Worm (Caenorhabditis elegans): Measurements from ENCODE around the gene fbxa-138.

The fbxa-138 gene

DNA sequence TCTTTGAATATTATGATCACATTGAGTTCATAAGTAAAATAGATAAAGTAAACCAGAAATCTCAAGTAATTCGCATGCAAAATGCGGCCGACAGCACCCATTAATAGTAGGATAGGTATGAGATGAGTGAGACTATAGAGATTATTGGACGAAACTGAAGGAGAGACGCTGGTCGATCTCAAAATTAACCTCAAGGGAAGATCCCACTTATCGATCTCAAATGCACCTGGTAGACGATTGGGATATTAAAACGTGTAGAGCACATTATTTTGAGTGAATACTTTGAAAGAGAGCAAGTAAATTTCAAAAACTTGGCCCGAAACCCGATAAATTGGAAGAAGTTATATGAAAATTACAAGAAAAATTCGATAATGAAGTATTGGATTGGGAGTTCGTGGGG lies 38.4 kb downstream of the fbxa-138 start, which contains the start of gene Y82E9BL.6:
TSS of gene Y82E9BL.6 (minus strand) at position 101 of the 400 bp plus-strand sequence.
- TF ChIP-seq hlh-1 (tag; optimal IDR thresholded peaks at IDR 0.05) = no peak
- no peak for TF ChIP-seq nhr-12 (tag; optimal IDR thresholded peaks at IDR 0.05)
- TF ChIP-seq ceh-83 (GFP tag; optimal IDR thresholded peaks at IDR 0.05) = no peak
- no peak for TF ChIP-seq pha-4 (tag; optimal IDR thresholded peaks at IDR 0.05)
- no peak for TF ChIP-seq elt-1 (tag; optimal IDR thresholded peaks at IDR 0.05; ENCODE audit: borderline replicate concordance, insufficient read depth)
- TF ChIP-seq ceh-39 (tag; optimal IDR thresholded peaks at IDR 0.05) = no peak
- TF ChIP-seq bed-3 (GFP tag; optimal IDR thresholded peaks at IDR 0.05) = no peak
- no peak for TF ChIP-seq mep-1 (tag; optimal IDR thresholded peaks at IDR 0.05)
- TF ChIP-seq tbx-8 (GFP tag; optimal IDR thresholded peaks at IDR 0.05) = no peak
- TF ChIP-seq blmp-1 (tag; optimal IDR thresholded peaks at IDR 0.05) = no peak
- TF ChIP-seq flh-1 (GFP tag; optimal IDR thresholded peaks at IDR 0.05) = no peak
- no peak for TF ChIP-seq nhr-28 (tag; optimal IDR thresholded peaks at IDR 0.05)
- no peak for TF ChIP-seq sem-2 (GFP tag; optimal IDR thresholded peaks at IDR 0.05)
- no peak for TF ChIP-seq lin-13 (tag; optimal IDR thresholded peaks at IDR 0.05)
- no peak for TF ChIP-seq M03D4.4 (tag; optimal IDR thresholded peaks at IDR 0.05)
- no peak for TF ChIP-seq ces-1 (GFP tag; optimal IDR thresholded peaks at IDR 0.05)
- no peak for TF ChIP-seq ham-2 (GFP tag; optimal IDR thresholded peaks at IDR 0.05)
- no peak for TF ChIP-seq nhr-76 (tag; optimal IDR thresholded peaks at IDR 0.05)
- TF ChIP-seq snpc-4 (tag; optimal IDR thresholded peaks at IDR 0.05) = no peak

DNA sequence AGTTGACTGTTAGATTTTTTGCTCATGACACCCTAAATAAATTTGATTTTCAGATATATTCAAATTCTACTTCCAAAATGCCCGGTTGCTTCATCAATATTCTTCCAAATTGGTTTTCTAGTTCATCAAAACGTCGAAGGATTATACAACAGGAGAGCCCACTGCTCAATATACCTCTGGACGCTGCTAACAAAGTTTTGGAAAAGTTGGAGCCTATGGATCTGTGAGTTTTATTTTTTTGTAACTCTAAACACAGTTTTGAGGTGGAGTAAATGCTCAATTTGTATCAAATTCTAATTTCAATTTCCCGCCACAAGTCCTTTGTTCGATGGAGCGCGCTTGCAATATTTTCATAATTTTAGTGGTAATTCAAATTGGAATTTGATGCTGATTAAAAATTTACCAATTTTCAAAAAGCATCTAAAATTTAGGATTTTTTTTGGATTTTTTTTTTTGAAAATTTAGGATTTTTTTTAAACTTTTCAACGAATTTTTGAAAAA lies 41.1 kb downstream of the fbxa-138 start, which contains the start of gene fbxa-27:
TSS of gene fbxa-27 (plus strand) at position 51 of the 501 bp plus-strand sequence.
- TF ChIP-seq nhr-2 (tag; optimal IDR thresholded peaks at IDR 0.05) (no peak), mep-1 (tag; optimal IDR thresholded peaks at IDR 0.05) (no peak), unc-62 (GFP tag; optimal IDR thresholded peaks at IDR 0.05) (no peak), hlh-1 (tag; optimal IDR thresholded peaks at IDR 0.05) (no peak), ces-1 (GFP tag; optimal IDR thresholded peaks at IDR 0.05) (no peak), cnd-1 (tag; optimal IDR thresholded peaks at IDR 0.05) (no peak), nhr-28 (tag; optimal IDR thresholded peaks at IDR 0.05) (no peak), ham-2 (GFP tag; optimal IDR thresholded peaks at IDR 0.05) (no peak)

DNA sequence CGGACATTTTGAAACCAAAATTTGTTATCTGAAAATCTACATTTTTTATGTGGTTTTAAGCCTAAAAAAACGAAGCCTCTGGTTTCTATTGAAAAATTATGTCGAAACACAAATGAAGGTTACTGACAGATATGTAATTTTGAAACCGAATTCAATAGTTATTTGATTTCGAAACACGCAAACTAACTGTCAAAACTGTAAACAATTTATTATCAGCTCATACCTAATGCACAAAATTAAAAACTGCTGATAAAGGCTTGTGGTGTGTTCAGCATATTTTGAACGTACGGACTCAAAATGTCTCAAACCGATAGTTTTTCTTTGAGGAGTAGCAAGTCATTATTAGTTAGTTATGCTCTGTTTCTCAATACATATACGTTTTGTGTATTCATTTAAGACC lies 41.6 kb downstream of the fbxa-138 start, which contains the start of gene fbxa-26:
TSS of gene fbxa-26 (minus strand) at position 35 of the 400 bp plus-strand sequence.
- TF ChIP-seq zip-8 (tag; optimal IDR thresholded peaks at IDR 0.05) (no peak), ztf-11 (tag; optimal IDR thresholded peaks at IDR 0.05) (no peak), ham-2 (GFP tag; optimal IDR thresholded peaks at IDR 0.05) (no peak), ces-1 (GFP tag; optimal IDR thresholded peaks at IDR 0.05) (no peak), nhr-237 (tag; optimal IDR thresholded peaks at IDR 0.05) (no peak), bed-3 (GFP tag; optimal IDR thresholded peaks at IDR 0.05) (no peak), nhr-2 (tag; optimal IDR thresholded peaks at IDR 0.05) (no peak), lin-13 (tag; optimal IDR thresholded peaks at IDR 0.05) (no peak), pha-4 (tag; optimal IDR thresholded peaks at IDR 0.05) (no peak), nhr-12 (tag; optimal IDR thresholded peaks at IDR 0.05) (no peak), mep-1 (tag; optimal IDR thresholded peaks at IDR 0.05) (no peak)

DNA sequence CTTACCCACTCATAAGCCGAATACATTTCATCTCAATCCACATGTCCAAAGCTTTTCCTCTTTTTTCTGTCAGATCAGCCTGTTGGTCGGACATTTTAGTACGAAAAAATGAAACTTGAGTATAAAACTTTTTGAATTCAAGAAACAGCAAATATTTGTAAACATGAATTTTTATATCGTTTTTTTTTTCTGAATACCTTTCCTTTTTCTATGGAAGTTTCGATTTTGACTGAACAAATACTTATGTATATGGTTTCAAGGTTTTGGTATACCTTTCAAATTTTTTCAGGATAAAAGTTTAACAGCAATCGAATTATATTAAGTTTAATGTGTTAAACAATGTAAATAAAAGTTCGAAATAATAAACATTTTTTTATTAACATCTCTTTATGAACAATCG lies 43.8 kb downstream of the fbxa-138 start, which contains the start of gene fbxa-5:
TSS of gene fbxa-5 (minus strand) at position 101 of the 400 bp plus-strand sequence.
- TF ChIP-seq elt-3 (tag; optimal IDR thresholded peaks at IDR 0.05) (no peak), blmp-1 (tag; optimal IDR thresholded peaks at IDR 0.05) (no peak), cnd-1 (tag; optimal IDR thresholded peaks at IDR 0.05) (no peak), mep-1 (tag; optimal IDR thresholded peaks at IDR 0.05) (no peak), elt-1 (tag; optimal IDR thresholded peaks at IDR 0.05; ENCODE audit: borderline replicate concordance, insufficient read depth) (no peak), nhr-237 (tag; optimal IDR thresholded peaks at IDR 0.05) (no peak)
